Fruit fly (Drosophila melanogaster) whole organism, embryonic: ENCODE measurements around the gene Trax.

ENCODE experiments used
- CG6813 ChIP-seq: fragments of 200-800 bp; sonication (Bioruptor generic); optimal IDR thresholded peaks from 2 replicates; lab custom pipeline; 2017; ENCODE audit warnings: missing biosample characterization, missing genetic modification characterization, mild to moderate bottlenecking, moderate library complexity, missing genetic modification reagents
- Jarid2 ChIP-seq: fragments of 200-800 bp; sonication (Bioruptor generic); optimal IDR thresholded peaks from 3 replicates; lab custom pipeline; 2017; ENCODE audit warnings: mild to moderate bottlenecking, missing biosample characterization, missing genetic modification reagents, missing genetic modification characterization
- gro ChIP-seq: fragments of 200-800 bp; sonication (Bioruptor generic); optimal IDR thresholded peaks from 2 replicates; lab custom pipeline; 2016; ENCODE audit warnings: missing biosample characterization, missing genetic modification characterization
- tgo ChIP-seq: fragments of 200-800 bp; sonication (Bioruptor generic); IDR thresholded peaks from 3 replicates; pipeline ENCODE4 v1.3.6; 2022; ENCODE audit warnings: missing biosample characterization, missing genetic modification characterization
- ttk ChIP-seq: fragments of 200-800 bp; sonication (Bioruptor generic); IDR thresholded peaks from 2 replicates; pipeline ENCODE4 v2.1.2; 2022; ENCODE audit warnings: missing biosample characterization, missing genetic modification characterization
- zfh2 ChIP-seq: fragments of 200-800 bp; sonication (Bioruptor generic); optimal IDR thresholded peaks from 2 replicates; lab custom pipeline; 2016; ENCODE audit warnings: missing biosample characterization, missing genetic modification characterization

DNA sequence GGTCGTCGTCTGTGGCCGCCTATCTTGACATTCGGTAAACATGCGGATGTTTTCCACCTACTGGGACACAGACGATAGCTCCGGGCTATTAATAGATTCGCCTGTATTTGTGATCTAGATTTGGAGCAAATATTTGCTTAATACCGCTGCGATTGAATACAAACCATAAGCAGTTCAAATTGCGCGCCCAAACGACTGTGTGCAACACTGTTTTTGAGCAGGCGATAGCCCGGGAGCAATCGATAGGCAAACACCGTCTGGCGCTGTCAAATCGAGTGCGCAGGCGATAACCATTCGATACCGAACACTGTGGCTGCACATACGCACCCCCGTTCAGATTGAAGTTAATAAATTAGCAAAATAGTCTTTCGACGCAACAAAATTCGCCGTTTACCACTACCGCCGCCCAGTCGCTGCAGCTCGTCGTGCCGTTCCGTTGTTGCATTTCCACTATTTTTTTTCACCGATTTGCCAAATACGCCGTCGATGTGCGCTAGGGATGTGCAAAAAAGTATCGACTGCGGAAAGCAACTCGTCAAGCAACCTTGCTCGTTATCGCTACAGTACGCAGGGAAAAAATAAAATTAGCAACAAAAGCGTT, 46.7 kb downstream of the Trax start, which contains the start of gene Atx2:
- TF ChIP-seq gro (GFP tag; lab: Kevin White, UChicago) (peak; percentile 64), CG6813 (GFP tag; lab: Kevin White, UChicago) (peak; percentile 20), Jarid2 (peak; percentile 5), tgo (GFP tag; lab: Robert Waterston, UW) (no peak), zfh2 (GFP tag; lab: Kevin White, UChicago) (peak; percentile 74), ttk (no peak; the same call in 1 of the 2 replicates)
